Worm (Caenorhabditis elegans) whole organism, late embryonic: ENCODE results near the gene prmn-1.

Experiments used
- C08G9.2 ChIP-seq: sonication (generic microtip); optimal IDR thresholded peaks from 2 replicates; lab custom pipeline; 2016; ENCODE audit warnings: mild to moderate bottlenecking, missing genetic modification characterization, moderate library complexity, missing compliant biosample characterization
- C38D4.7 ChIP-seq: fragments of 200-800 bp; sonication (Bioruptor generic); optimal IDR thresholded peaks from 2 replicates; lab custom pipeline; 2018; ENCODE audit warnings: mild to moderate bottlenecking, missing genetic modification characterization, moderate library complexity, missing compliant biosample characterization
- F13H6.1 ChIP-seq: sonication (generic microtip); optimal IDR thresholded peaks from 2 replicates; lab custom pipeline; 2016; ENCODE audit warnings: missing genetic modification characterization, missing compliant biosample characterization
- T23F11.4 ChIP-seq: fragments of 200-800 bp; sonication (Bioruptor generic); optimal IDR thresholded peaks from 2 replicates; lab custom pipeline; 2018; ENCODE audit warnings: mild to moderate bottlenecking, missing genetic modification characterization, missing compliant biosample characterization
- Y22D7AL.16 ChIP-seq: sonication (generic microtip); optimal IDR thresholded peaks from 2 replicates; lab custom pipeline; 2016; ENCODE audit warnings: missing genetic modification characterization, missing compliant biosample characterization
- ahr-1 ChIP-seq: sonication (generic microtip); optimal IDR thresholded peaks from 2 replicates; lab custom pipeline; 2016; ENCODE audit warnings: missing genetic modification characterization, missing compliant biosample characterization
- ceh-14 ChIP-seq: sonication (generic microtip); optimal IDR thresholded peaks from 2 replicates; lab custom pipeline; 2016; ENCODE audit warnings: missing genotype, missing genetic modification characterization, missing compliant biosample characterization
- ceh-19 ChIP-seq: fragments of 200-800 bp; sonication (Bioruptor generic); optimal IDR thresholded peaks from 2 replicates; lab custom pipeline; 2018; ENCODE audit warnings: mild to moderate bottlenecking, missing genetic modification characterization, missing compliant biosample characterization
- ceh-2 ChIP-seq: sonication (generic microtip); optimal IDR thresholded peaks from 2 replicates; lab custom pipeline; 2016; ENCODE audit warnings: missing genotype, missing genetic modification characterization, missing compliant biosample characterization
- ceh-22 ChIP-seq: sonication (generic microtip); optimal IDR thresholded peaks from 2 replicates; lab custom pipeline; 2017; ENCODE audit warnings: missing biosample characterization, missing genetic modification characterization
- ceh-31 ChIP-seq: sonication (generic microtip); optimal IDR thresholded peaks from 2 replicates; lab custom pipeline; 2016; ENCODE audit warnings: missing genetic modification characterization, missing compliant biosample characterization
- ceh-9 ChIP-seq: sonication (generic microtip); optimal IDR thresholded peaks from 2 replicates; lab custom pipeline; 2016; ENCODE audit warnings: mild to moderate bottlenecking, missing genetic modification characterization, inconsistent platforms, missing compliant biosample characterization
- dmd-4 ChIP-seq: sonication (generic microtip); optimal IDR thresholded peaks from 2 replicates; lab custom pipeline; 2016; ENCODE audit warnings: borderline replicate concordance, missing genetic modification characterization, missing compliant biosample characterization
- dve-1 ChIP-seq: sonication (generic microtip); optimal IDR thresholded peaks from 2 replicates; lab custom pipeline; 2017; ENCODE audit warnings: antibody characterized with exemption, mild to moderate bottlenecking, missing genetic modification characterization, missing compliant biosample characterization
- elt-2 ChIP-seq: sonication (generic microtip); optimal IDR thresholded peaks from 2 replicates; lab custom pipeline; 2016; ENCODE audit warnings: missing genetic modification reagents, missing genetic modification characterization, missing compliant biosample characterization
- ets-4 ChIP-seq: sonication (generic microtip); optimal IDR thresholded peaks from 2 replicates; lab custom pipeline; 2016; ENCODE audit warnings: missing genetic modification characterization, missing compliant biosample characterization
- eyg-1 ChIP-seq: sonication (generic microtip); optimal IDR thresholded peaks from 2 replicates; lab custom pipeline; 2016; ENCODE audit warnings: missing genotype, missing genetic modification characterization, missing compliant biosample characterization
- fkh-6 ChIP-seq: sonication (generic microtip); optimal IDR thresholded peaks from 2 replicates; lab custom pipeline; 2016; ENCODE audit warnings: missing genetic modification characterization, missing compliant biosample characterization
- gmeb-2 ChIP-seq: sonication (generic microtip); optimal IDR thresholded peaks from 2 replicates; lab custom pipeline; 2016; ENCODE audit warnings: missing genetic modification characterization, inconsistent platforms, missing compliant biosample characterization
- hlh-13 ChIP-seq: fragments of 200-800 bp; sonication (Bioruptor generic); optimal IDR thresholded peaks from 2 replicates; lab custom pipeline; 2018; ENCODE audit warnings: mild to moderate bottlenecking, missing genetic modification characterization, missing compliant biosample characterization
- hlh-30 ChIP-seq: sonication (generic microtip); optimal IDR thresholded peaks from 2 replicates; lab custom pipeline; 2017; ENCODE audit warnings: antibody characterized with exemption, missing genetic modification characterization, missing compliant biosample characterization; ENCODE audit not compliant: insufficient read depth
- hlh-6 ChIP-seq: sonication (generic microtip); optimal IDR thresholded peaks from 2 replicates; lab custom pipeline; 2016; ENCODE audit warnings: missing genotype, missing genetic modification characterization, missing compliant biosample characterization
- hlh-8 ChIP-seq: sonication (generic microtip); optimal IDR thresholded peaks from 2 replicates; lab custom pipeline; 2016; ENCODE audit warnings: missing genotype, missing genetic modification characterization, missing compliant biosample characterization
- lim-6 ChIP-seq: sonication (generic microtip); optimal IDR thresholded peaks from 2 replicates; lab custom pipeline; 2016; ENCODE audit warnings: missing genetic modification characterization, missing compliant biosample characterization
- lin-11 ChIP-seq: fragments of 200-800 bp; sonication (Bioruptor generic); optimal IDR thresholded peaks from 2 replicates; lab custom pipeline; 2018; ENCODE audit warnings: mild to moderate bottlenecking, missing genetic modification characterization, missing compliant biosample characterization
- madf-2 ChIP-seq: sonication (generic microtip); optimal IDR thresholded peaks from 2 replicates; lab custom pipeline; 2017; ENCODE audit warnings: missing genetic modification characterization, missing compliant biosample characterization
- mec-3 ChIP-seq: sonication (generic microtip); optimal IDR thresholded peaks from 2 replicates; lab custom pipeline; 2016; ENCODE audit warnings: borderline replicate concordance, missing genetic modification characterization, missing compliant biosample characterization
- nfya-1 ChIP-seq: sonication (generic microtip); optimal IDR thresholded peaks from 2 replicates; lab custom pipeline; 2017; ENCODE audit warnings: missing genetic modification characterization, mild to moderate bottlenecking, missing compliant biosample characterization, antibody characterized with exemption, moderate library complexity
- nhr-11 ChIP-seq: fragments of 150-350 bp; optimal IDR thresholded peaks from 2 replicates; lab custom pipeline; 2014; ENCODE audit warnings: missing biosample characterization, missing genetic modification characterization
- nhr-232 ChIP-seq: sonication (generic microtip); optimal IDR thresholded peaks from 2 replicates; lab custom pipeline; 2016; ENCODE audit warnings: missing genetic modification characterization, missing compliant biosample characterization
- npax-4 ChIP-seq: sonication (generic microtip); optimal IDR thresholded peaks from 2 replicates; lab custom pipeline; 2016; ENCODE audit warnings: missing genetic modification characterization, missing compliant biosample characterization
- odd-2 ChIP-seq: sonication (generic microtip); optimal IDR thresholded peaks from 2 replicates; lab custom pipeline; 2017; ENCODE audit warnings: antibody characterized with exemption, mild to moderate bottlenecking, missing genetic modification characterization, missing compliant biosample characterization
- pag-3 ChIP-seq: sonication (generic microtip); optimal IDR thresholded peaks from 2 replicates; lab custom pipeline; 2016; ENCODE audit warnings: missing compliant biosample characterization, missing genetic modification characterization, borderline replicate concordance
- pat-9 ChIP-seq: fragments of 200-800 bp; sonication (Bioruptor generic); optimal IDR thresholded peaks from 2 replicates; lab custom pipeline; 2018; ENCODE audit warnings: mild to moderate bottlenecking, missing genetic modification characterization, moderate library complexity, missing compliant biosample characterization
- pha-2 ChIP-seq: sonication (generic microtip); optimal IDR thresholded peaks from 2 replicates; lab custom pipeline; 2017; ENCODE audit warnings: mild to moderate bottlenecking, missing genetic modification characterization, missing compliant biosample characterization
- pha-4 ChIP-seq: fragments of 150-350 bp; optimal IDR thresholded peaks from 2 replicates; lab custom pipeline; 2018; ENCODE audit warnings: missing biosample characterization, missing genetic modification reagents, missing genetic modification characterization
- pqm-1 ChIP-seq: sonication (generic microtip); optimal IDR thresholded peaks from 2 replicates; lab custom pipeline; 2016; ENCODE audit warnings: missing genetic modification characterization, missing compliant biosample characterization
- ref-2 ChIP-seq: sonication (generic microtip); optimal IDR thresholded peaks from 2 replicates; lab custom pipeline; 2016; ENCODE audit warnings: missing genetic modification characterization, missing compliant biosample characterization
- rnt-1 ChIP-seq: sonication (generic microtip); optimal IDR thresholded peaks from 2 replicates; lab custom pipeline; 2016; ENCODE audit warnings: missing genetic modification characterization, missing compliant biosample characterization
- syd-9 ChIP-seq: sonication (generic microtip); optimal IDR thresholded peaks from 2 replicates; lab custom pipeline; 2016; ENCODE audit warnings: mild to moderate bottlenecking, missing genetic modification characterization, moderate library complexity, missing compliant biosample characterization
- tbx-2 ChIP-seq: sonication (generic microtip); optimal IDR thresholded peaks from 2 replicates; lab custom pipeline; 2016; ENCODE audit warnings: missing genetic modification characterization, missing compliant biosample characterization
- ttx-3 ChIP-seq: sonication (generic microtip); optimal IDR thresholded peaks from 2 replicates; lab custom pipeline; 2016; ENCODE audit warnings: missing genetic modification reagents, missing genetic modification characterization, missing compliant biosample characterization
- unc-42 ChIP-seq: sonication (generic microtip); optimal IDR thresholded peaks from 2 replicates; lab custom pipeline; 2016; ENCODE audit warnings: missing genotype, missing genetic modification characterization, missing compliant biosample characterization
- unc-86 ChIP-seq: sonication (generic microtip); optimal IDR thresholded peaks from 2 replicates; lab custom pipeline; 2016; ENCODE audit warnings: missing genetic modification characterization, missing compliant biosample characterization
- zip-5 ChIP-seq: sonication (generic microtip); optimal IDR thresholded peaks from 2 replicates; lab custom pipeline; 2016; ENCODE audit warnings: missing genetic modification characterization, missing compliant biosample characterization

Gene prmn-1

DNA sequence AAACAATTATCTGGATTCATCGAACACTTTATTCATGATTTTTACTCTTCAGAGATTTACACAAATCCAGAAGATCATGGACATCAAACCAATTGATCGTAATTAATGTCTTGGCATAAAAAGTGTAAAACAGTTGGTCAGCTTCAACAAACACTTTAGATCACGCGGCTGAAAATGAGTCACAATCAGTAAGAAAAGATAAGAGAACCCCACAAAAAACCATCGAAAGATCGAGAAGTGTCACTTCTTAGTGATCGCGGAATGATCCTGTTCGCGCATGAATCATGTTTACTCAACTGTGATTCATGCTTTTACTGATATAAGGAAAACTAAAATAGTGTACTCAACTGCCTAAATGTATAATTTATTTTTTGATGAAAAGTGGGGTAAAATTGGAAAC is 24.6 kb downstream of the prmn-1 start:
- TF ChIP-seq ttx-3 (tag; lab: Kevin White, UChicago): no peak
- TF ChIP-seq unc-42: no peak
- no peak for TF ChIP-seq unc-86 (tag; lab: Kevin White, UChicago)
- no peak for TF ChIP-seq nhr-232 (tag; lab: Kevin White, UChicago)
- TF ChIP-seq C08G9.2: no peak
- TF ChIP-seq hlh-6 (tag; lab: Kevin White, UChicago): no peak
- no peak for TF ChIP-seq ahr-1 (tag; lab: Kevin White, UChicago)
- TF ChIP-seq ceh-2 (tag; lab: Kevin White, UChicago): no peak
- no peak for TF ChIP-seq fkh-6 (tag; lab: Kevin White, UChicago)
- no peak for TF ChIP-seq rnt-1 (tag; lab: Kevin White, UChicago)
- no peak for TF ChIP-seq ceh-31 (tag; lab: Kevin White, UChicago)
- TF ChIP-seq T23F11.4 (GFP tag; lab: Kevin White, UChicago): no peak
- no peak for TF ChIP-seq F13H6.1 (tag; lab: Kevin White, UChicago)
- TF ChIP-seq pat-9 (tag; lab: Kevin White, UChicago): no peak
- TF ChIP-seq hlh-8 (tag; lab: Kevin White, UChicago): no peak

DNA sequence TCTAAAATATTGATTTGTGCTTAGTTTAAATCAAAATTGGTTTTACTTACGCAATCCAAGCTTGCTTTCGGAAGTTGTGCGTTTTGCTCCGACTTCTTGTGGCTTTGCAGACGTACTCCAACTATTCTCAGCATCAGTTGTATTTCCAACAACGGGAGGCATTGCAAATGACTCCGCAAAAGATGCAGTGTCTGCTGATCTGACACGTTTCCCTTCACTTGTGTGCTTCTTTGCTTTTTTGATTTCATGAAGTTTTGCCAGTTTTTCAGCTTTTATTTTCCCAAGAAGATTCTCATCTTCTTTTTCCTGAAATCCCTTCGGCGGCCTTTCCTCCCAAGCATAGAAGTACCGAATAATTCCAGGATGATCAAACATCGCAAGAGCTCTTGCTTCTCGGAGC is 26.8 kb downstream of the prmn-1 start:
- no peak for TF ChIP-seq lin-11 (tag; lab: Kevin White, UChicago)
- TF ChIP-seq npax-4 (tag; lab: Kevin White, UChicago): no peak
- TF ChIP-seq ceh-9 (tag; lab: Kevin White, UChicago): no peak
- TF ChIP-seq ets-4: no peak
- no peak for TF ChIP-seq odd-2 (tag; lab: Kevin White, UChicago)
- TF ChIP-seq unc-42: no peak
- TF ChIP-seq mec-3: no peak
- TF ChIP-seq ceh-22: no peak
- no peak for TF ChIP-seq dmd-4 (tag; lab: Kevin White, UChicago)
- no peak for TF ChIP-seq madf-2 (tag; lab: Kevin White, UChicago)
- no peak for TF ChIP-seq syd-9
- TF ChIP-seq eyg-1: no peak
- TF ChIP-seq C38D4.7: no peak
- no peak for TF ChIP-seq pha-4
- TF ChIP-seq nhr-232 (tag; lab: Kevin White, UChicago): no peak
- no peak for TF ChIP-seq pha-2
- TF ChIP-seq, all 69 proteins: peak for 0

DNA sequence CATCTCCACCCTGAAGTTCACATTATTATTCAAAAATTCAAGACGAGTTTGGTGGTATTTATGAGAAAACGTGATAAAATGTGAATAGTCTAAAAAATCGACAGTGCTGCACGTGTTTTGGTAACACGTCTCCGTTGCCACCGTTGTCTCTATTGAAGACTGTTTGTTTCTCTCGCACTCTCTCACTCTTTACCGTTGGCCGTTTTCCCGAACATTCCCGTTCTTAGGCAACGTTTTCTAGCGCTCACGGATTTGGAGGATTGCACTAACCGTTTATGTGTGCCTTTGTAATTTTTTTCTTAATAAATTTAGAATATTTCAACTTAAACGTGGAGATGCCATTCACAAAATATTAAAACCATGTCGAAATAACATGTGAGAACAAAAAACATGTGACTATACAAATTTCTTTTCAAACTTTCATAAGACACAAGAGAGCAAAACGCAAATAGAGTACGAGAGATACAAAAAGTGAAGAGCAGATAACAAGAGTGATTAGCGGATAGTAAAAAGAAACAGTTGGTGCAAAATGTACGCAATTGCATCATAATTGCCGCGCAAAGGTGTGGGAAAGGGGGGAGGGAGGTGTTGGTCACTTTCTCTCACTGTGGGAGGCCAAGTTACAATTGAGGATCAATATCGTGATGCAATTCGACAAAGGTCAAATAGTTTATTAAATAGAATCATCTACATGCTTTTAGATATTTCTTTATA is 30.1 kb downstream of the prmn-1 start, which contains the start of gene pek-1:
Gene pek-1 (minus strand): TSS at position 51 of the 714 bp plus-strand sequence.
- no peak for TF ChIP-seq gmeb-2 (tag; lab: Kevin White, UChicago)
- TF ChIP-seq syd-9: no peak
- TF ChIP-seq ceh-14: no peak
- TF ChIP-seq Y22D7AL.16 (tag; lab: Kevin White, UChicago): no peak
- no peak for TF ChIP-seq T23F11.4 (GFP tag; lab: Kevin White, UChicago)
- no peak for TF ChIP-seq nhr-11
- no peak for TF ChIP-seq dmd-4 (tag; lab: Kevin White, UChicago)
- TF ChIP-seq dve-1 (tag; lab: Kevin White, UChicago): no peak
- TF ChIP-seq ceh-19 (GFP tag; lab: Kevin White, UChicago): no peak
- TF ChIP-seq ets-4: no peak
- no peak for TF ChIP-seq nfya-1 (tag; lab: Kevin White, UChicago)
- no peak for TF ChIP-seq hlh-13 (GFP tag; lab: Kevin White, UChicago)
- TF ChIP-seq zip-5 (tag; lab: Kevin White, UChicago): no peak
- peak; percentile 64 for TF ChIP-seq ref-2
- peak; percentile 61 for TF ChIP-seq hlh-30
- no peak for TF ChIP-seq pqm-1 (tag; lab: Kevin White, UChicago)
- no peak for TF ChIP-seq ceh-22
- no peak for TF ChIP-seq lim-6
- no peak for TF ChIP-seq nhr-232 (tag; lab: Kevin White, UChicago)
- TF ChIP-seq ceh-31 (tag; lab: Kevin White, UChicago): no peak
- TF ChIP-seq tbx-2 (tag; lab: Kevin White, UChicago): no peak
- no peak for TF ChIP-seq mec-3
- TF ChIP-seq lin-11 (tag; lab: Kevin White, UChicago): no peak
- peak; percentile 32 for TF ChIP-seq elt-2
- no peak for TF ChIP-seq pha-4
- no peak for TF ChIP-seq pag-3
- TF ChIP-seq, all 69 proteins: peak for 3
